Worm (Caenorhabditis elegans): ENCODE measurements around the gene ptp-5.1.

Gene ptp-5.1

ce11 chrIV:5139189-5139588 lies 26.9 kb upstream of the ptp-5.1 start:
- TF ChIP-seq nhr-71 (tag; optimal IDR thresholded peaks at IDR 0.05) (peak; percentile 26), snpc-4 (tag; optimal IDR thresholded peaks at IDR 0.05) (no peak), lin-14 (GFP tag; optimal IDR thresholded peaks at IDR 0.05) (peak; percentile 68), fkh-10 (GFP tag; optimal IDR thresholded peaks at IDR 0.05) (peak; percentile 73), nhr-47 (tag; optimal IDR thresholded peaks at IDR 0.05) (no peak), lsy-2 (tag; optimal IDR thresholded peaks at IDR 0.05) (peak in 1 of 2 experiments; percentile 15), mab-9 (GFP tag; IDR thresholded peaks at IDR 0.05) (no peak)

- peak; percentile 60 for TF ChIP-seq lin-14 (GFP tag; optimal IDR thresholded peaks at IDR 0.05)
- TF ChIP-seq hlh-4 (tag; optimal IDR thresholded peaks at IDR 0.05) = no peak
- TF ChIP-seq grh-1 (GFP tag; IDR thresholded peaks at IDR 0.05) = no peak
- no peak for TF ChIP-seq xbp-1 (tag; optimal IDR thresholded peaks at IDR 0.05)
- TF ChIP-seq mef-2 (tag; optimal IDR thresholded peaks at IDR 0.05) = no peak
- TF ChIP-seq elt-2 (tag; optimal IDR thresholded peaks at IDR 0.05) = no peak
- no peak for TF ChIP-seq C04F5.9 (tag; optimal IDR thresholded peaks at IDR 0.05)
- TF ChIP-seq ztf-11 (tag; optimal IDR thresholded peaks at IDR 0.05) = no peak
- TF ChIP-seq hpl-2 (GFP tag; optimal IDR thresholded peaks at IDR 0.05) = no peak
- TF ChIP-seq elt-3 (tag; optimal IDR thresholded peaks at IDR 0.05) = peak in 3 of 6 experiments; percentile 37 to 73 (median 53)
- TF ChIP-seq F16B12.6 (tag; optimal IDR thresholded peaks at IDR 0.05) = no peak
- TF ChIP-seq efl-3 (GFP tag; optimal IDR thresholded peaks at IDR 0.05) = no peak
- TF ChIP-seq mdl-1 (tag; optimal IDR thresholded peaks at IDR 0.05) = no peak
- TF ChIP-seq nhr-12 (tag; optimal IDR thresholded peaks at IDR 0.05) = no peak
- TF ChIP-seq nhr-76 (tag; optimal IDR thresholded peaks at IDR 0.05) = no peak
- TF ChIP-seq nhr-90 (tag; optimal IDR thresholded peaks at IDR 0.05; ENCODE audit: poor library complexity) = no peak
- TF ChIP-seq ces-1 (GFP tag; optimal IDR thresholded peaks at IDR 0.05) = no peak
- TF ChIP-seq snu-23 (GFP tag; optimal IDR thresholded peaks at IDR 0.05) = peak; percentile 12
- no peak for TF ChIP-seq tlp-1 (tag; optimal IDR thresholded peaks at IDR 0.05)
- TF ChIP-seq nhr-84 (tag; optimal IDR thresholded peaks at IDR 0.05) = no peak
- no peak for TF ChIP-seq lin-15B (tag; optimal IDR thresholded peaks at IDR 0.05)
- peak; percentile 86 for TF ChIP-seq nhr-85 (tag)
- peak; percentile 35 for TF ChIP-seq blmp-1 (tag; optimal IDR thresholded peaks at IDR 0.05)
- no peak for TF ChIP-seq efl-1 (optimal IDR thresholded peaks at IDR 0.05)
- no peak for TF ChIP-seq efl-1 (GFP tag; optimal IDR thresholded peaks at IDR 0.05 in 1 of 2)
- no peak for TF ChIP-seq ceh-63 (GFP tag; optimal IDR thresholded peaks at IDR 0.05)
- no peak for TF ChIP-seq sup-37 (GFP tag; optimal IDR thresholded peaks at IDR 0.05)
- no peak for TF ChIP-seq unc-86 (tag; optimal IDR thresholded peaks at IDR 0.05)
- no peak for TF ChIP-seq nhr-20 (tag; optimal IDR thresholded peaks at IDR 0.05)
- no peak for TF ChIP-seq fkh-8 (tag; optimal IDR thresholded peaks at IDR 0.05)
- no peak for TF ChIP-seq vab-15 (tag; optimal IDR thresholded peaks at IDR 0.05)
- no peak for TF ChIP-seq ceh-90 (tag; optimal IDR thresholded peaks at IDR 0.05)
- TF ChIP-seq nhr-47 (tag; optimal IDR thresholded peaks at IDR 0.05) = peak; percentile 24
Observed at ce11 chrIV:5139972-5140371, 26.2 kb upstream of the ptp-5.1 start.

- TF ChIP-seq hpl-2 (GFP tag; optimal IDR thresholded peaks at IDR 0.05) (no peak), lin-13 (GFP tag; optimal IDR thresholded peaks at IDR 0.05) (no peak), aly-2 (tag; optimal IDR thresholded peaks at IDR 0.05) (no peak), C34B4.2 (tag; optimal IDR thresholded peaks at IDR 0.05) (no peak), hlh-17 (GFP tag; optimal IDR thresholded peaks at IDR 0.05; ENCODE audit: borderline replicate concordance) (no peak), zag-1 (tag; optimal IDR thresholded peaks at IDR 0.05) (no peak), dsc-1 (tag; optimal IDR thresholded peaks at IDR 0.05) (no peak), ets-5 (GFP tag; IDR thresholded peaks at IDR 0.05) (no peak), nhr-20 (tag; optimal IDR thresholded peaks at IDR 0.05) (no peak), ceh-63 (GFP tag; optimal IDR thresholded peaks at IDR 0.05) (no peak), jun-1 (tag; optimal IDR thresholded peaks at IDR 0.05) (no peak), lin-14 (GFP tag; optimal IDR thresholded peaks at IDR 0.05) (no peak), nhr-85 (tag) (no peak), nhr-19 (GFP tag; conservative IDR thresholded peaks at IDR 0.05) (no peak), ztf-11 (tag; optimal IDR thresholded peaks at IDR 0.05) (no peak), sox-4 (tag; optimal IDR thresholded peaks at IDR 0.05) (no peak)
Observed at ce11 chrIV:5149793-5150192, 16.3 kb upstream of the ptp-5.1 start, which contains the start of gene C24D10.5. TSS of gene C24D10.5 (plus strand) at chrIV:5150093.

Data from whole organism, L1 larva.